Worm (Caenorhabditis elegans) whole organism, L3 larva: ENCODE data around the gene srab-22.
A peak's percentile ranks its signal among the peaks of the same experiment; 100 is the strongest.

Experiments used
- R02D3.7 ChIP-seq: fragments of 150-350 bp; optimal IDR thresholded peaks from 2 replicates; lab custom pipeline; 2014; ENCODE audit warnings: missing biosample characterization, missing genetic modification characterization
- ZK546.5 ChIP-seq: sonication (generic microtip); optimal IDR thresholded peaks from 2 replicates; lab custom pipeline; 2017; ENCODE audit warnings: missing biosample characterization, missing genetic modification characterization
- aly-2 ChIP-seq: fragments of 150-350 bp; optimal IDR thresholded peaks from 2 replicates; lab custom pipeline; 2014; ENCODE audit warnings: missing biosample characterization, missing genetic modification characterization
- ama-1 ChIP-seq: fragments of 150-350 bp; optimal IDR thresholded peaks from 2 replicates; lab custom pipeline; 2018
- ceh-16 ChIP-seq: sonication (generic microtip); optimal IDR thresholded peaks from 2 replicates; lab custom pipeline; 2017; ENCODE audit warnings: missing biosample characterization, missing genetic modification characterization
- ceh-28 ChIP-seq: fragments of 150-350 bp; optimal IDR thresholded peaks from 2 replicates; lab custom pipeline; 2014; ENCODE audit warnings: missing biosample characterization, missing genetic modification reagents, missing genetic modification characterization
- ceh-82 ChIP-seq: fragments of 150-350 bp; optimal IDR thresholded peaks from 2 replicates; lab custom pipeline; 2014; ENCODE audit warnings: missing biosample characterization, missing genetic modification characterization
- daf-12 ChIP-seq: fragments of 150-350 bp; optimal IDR thresholded peaks from 2 replicates; lab custom pipeline; 2014; ENCODE audit warnings: missing biosample characterization, missing genetic modification reagents, missing genetic modification characterization
- egl-27 ChIP-seq: sonication (generic microtip); optimal IDR thresholded peaks from 4 replicates; lab custom pipeline; 2017; ENCODE audit warnings: missing biosample characterization, missing genetic modification reagents, missing genetic modification characterization
- egl-5 ChIP-seq: fragments of 150-350 bp; optimal IDR thresholded peaks from 2 replicates; lab custom pipeline; 2017; ENCODE audit warnings: missing biosample characterization, missing genetic modification reagents, missing genetic modification characterization, inconsistent platforms
- elt-3 ChIP-seq, 3 experiments: fragments of 150-350 bp in 1 of 3; sonication (generic microtip) in 2 of 3; optimal IDR thresholded peaks; 2 replicates in 2 of 3; 4 replicates in 1 of 3; lab custom pipeline; 2014 to 2017; ENCODE audit warnings: missing biosample characterization in 3 of 3, missing genetic modification characterization in 3 of 3
- fkh-10 ChIP-seq: sonication (generic microtip); optimal IDR thresholded peaks from 2 replicates; lab custom pipeline; 2017; ENCODE audit warnings: missing biosample characterization, missing genetic modification reagents, missing genetic modification characterization
- fkh-2 ChIP-seq: fragments of 150-350 bp; optimal IDR thresholded peaks from 2 replicates; lab custom pipeline; 2014; ENCODE audit warnings: missing biosample characterization, missing genetic modification reagents, missing genetic modification characterization
- fos-1 ChIP-seq: fragments of 150-350 bp; optimal IDR thresholded peaks from 2 replicates; lab custom pipeline; 2014; ENCODE audit warnings: missing biosample characterization, missing genetic modification characterization
- jun-1 ChIP-seq: fragments of 150-350 bp; optimal IDR thresholded peaks from 2 replicates; lab custom pipeline; 2014; ENCODE audit warnings: missing biosample characterization, missing genetic modification reagents, missing genetic modification characterization
- lin-39 ChIP-seq: fragments of 150-350 bp; optimal IDR thresholded peaks from 2 replicates; lab custom pipeline; 2018; ENCODE audit warnings: missing biosample characterization, missing genetic modification reagents, missing genetic modification characterization
- lsy-12 ChIP-seq: sonication (generic microtip); optimal IDR thresholded peaks from 2 replicates; lab custom pipeline; 2016; ENCODE audit warnings: mild to moderate bottlenecking, missing genetic modification characterization, missing compliant biosample characterization
- mdl-1 ChIP-seq: fragments of 150-350 bp; optimal IDR thresholded peaks from 2 replicates; lab custom pipeline; 2014; ENCODE audit warnings: missing biosample characterization, missing genetic modification characterization
- nfya-1 ChIP-seq: sonication (generic microtip); optimal IDR thresholded peaks from 2 replicates; lab custom pipeline; 2017; ENCODE audit warnings: missing genetic modification characterization, mild to moderate bottlenecking, missing compliant biosample characterization, antibody characterized with exemption, moderate library complexity; ENCODE audit not compliant: insufficient read depth
- nhr-11 ChIP-seq: fragments of 150-350 bp; optimal IDR thresholded peaks from 2 replicates; lab custom pipeline; 2014; ENCODE audit warnings: missing biosample characterization, missing genetic modification characterization
- nhr-12 ChIP-seq: fragments of 150-350 bp; optimal IDR thresholded peaks from 2 replicates; lab custom pipeline; 2014; ENCODE audit warnings: missing biosample characterization, missing genetic modification characterization
- nhr-237 ChIP-seq: fragments of 150-350 bp; optimal IDR thresholded peaks from 2 replicates; lab custom pipeline; 2014; ENCODE audit warnings: missing biosample characterization, missing genetic modification characterization
- nhr-25 ChIP-seq: sonication (generic microtip); optimal IDR thresholded peaks from 2 replicates; lab custom pipeline; 2017; ENCODE audit warnings: missing biosample characterization, missing genetic modification characterization
- nhr-28 ChIP-seq: fragments of 150-350 bp; optimal IDR thresholded peaks from 2 replicates; lab custom pipeline; 2014; ENCODE audit warnings: missing biosample characterization, missing genetic modification characterization
- nhr-67 ChIP-seq: fragments of 150-350 bp; optimal IDR thresholded peaks from 2 replicates; lab custom pipeline; 2014; ENCODE audit warnings: missing biosample characterization, missing genetic modification characterization
- nhr-76 ChIP-seq: fragments of 150-350 bp; sonication (generic microtip); optimal IDR thresholded peaks from 5 replicates; lab custom pipeline; 2014; ENCODE audit warnings: missing biosample characterization, missing genetic modification characterization
- pha-4 ChIP-seq: fragments of 150-350 bp; optimal IDR thresholded peaks from 2 replicates; lab custom pipeline; 2014; ENCODE audit warnings: missing biosample characterization, missing genetic modification reagents, missing genetic modification characterization
- sea-2 ChIP-seq: fragments of 150-350 bp; sonication (generic microtip); optimal IDR thresholded peaks from 4 replicates; lab custom pipeline; 2014; ENCODE audit warnings: missing biosample characterization, missing genetic modification reagents, missing genetic modification characterization
- skn-1 ChIP-seq: fragments of 150-350 bp; optimal IDR thresholded peaks from 2 replicates; lab custom pipeline; 2014; ENCODE audit warnings: missing biosample characterization, missing genetic modification characterization
- snpc-4 ChIP-seq: fragments of 150-350 bp; optimal IDR thresholded peaks from 2 replicates; lab custom pipeline; 2014; ENCODE audit warnings: missing biosample characterization, missing genetic modification characterization
- tbx-2 ChIP-seq: sonication (generic microtip); optimal IDR thresholded peaks from 2 replicates; lab custom pipeline; 2016; ENCODE audit warnings: mild to moderate bottlenecking, missing genetic modification characterization, missing compliant biosample characterization
- unc-39 ChIP-seq: sonication (generic microtip); optimal IDR thresholded peaks from 4 replicates; lab custom pipeline; 2017; ENCODE audit warnings: missing biosample characterization, missing genetic modification characterization
- unc-62 ChIP-seq: fragments of 150-350 bp; sonication (generic microtip); optimal IDR thresholded peaks from 4 replicates; lab custom pipeline; 2014; ENCODE audit warnings: missing biosample characterization, missing genetic modification reagents, missing genetic modification characterization
- zag-1 ChIP-seq: fragments of 150-350 bp; optimal IDR thresholded peaks from 2 replicates; lab custom pipeline; 2014; ENCODE audit warnings: missing biosample characterization, missing genetic modification characterization
- ztf-11 ChIP-seq: fragments of 150-350 bp; optimal IDR thresholded peaks from 2 replicates; lab custom pipeline; 2014; ENCODE audit warnings: missing biosample characterization, missing genetic modification characterization

Gene srab-22

ce11 chrV:3451646-3452045 lies 25.5 kb downstream of the srab-22 start:
- TF ChIP-seq elt-3 (tag; optimal IDR thresholded peaks at IDR 0.05; lab: Kevin White, UChicago), result no peak
- TF ChIP-seq ztf-11 (tag; lab: Kevin White, UChicago), result no peak
- no peak for TF ChIP-seq unc-62

ce11 chrV:3452489-3452888 lies 26.3 kb downstream of the srab-22 start:
- TF ChIP-seq fkh-10 (GFP tag; lab: Kevin White, UChicago) (peak; percentile 70), pha-4 (tag; lab: Kevin White, UChicago) (no peak), aly-2 (tag; lab: Kevin White, UChicago) (no peak), fkh-2 (tag; lab: Kevin White, UChicago) (no peak)

ce11 chrV:3454620-3455019 lies 28.4 kb downstream of the srab-22 start:
- TF ChIP-seq lin-39, result peak; percentile 22
- no peak for TF ChIP-seq tbx-2

DNA sequence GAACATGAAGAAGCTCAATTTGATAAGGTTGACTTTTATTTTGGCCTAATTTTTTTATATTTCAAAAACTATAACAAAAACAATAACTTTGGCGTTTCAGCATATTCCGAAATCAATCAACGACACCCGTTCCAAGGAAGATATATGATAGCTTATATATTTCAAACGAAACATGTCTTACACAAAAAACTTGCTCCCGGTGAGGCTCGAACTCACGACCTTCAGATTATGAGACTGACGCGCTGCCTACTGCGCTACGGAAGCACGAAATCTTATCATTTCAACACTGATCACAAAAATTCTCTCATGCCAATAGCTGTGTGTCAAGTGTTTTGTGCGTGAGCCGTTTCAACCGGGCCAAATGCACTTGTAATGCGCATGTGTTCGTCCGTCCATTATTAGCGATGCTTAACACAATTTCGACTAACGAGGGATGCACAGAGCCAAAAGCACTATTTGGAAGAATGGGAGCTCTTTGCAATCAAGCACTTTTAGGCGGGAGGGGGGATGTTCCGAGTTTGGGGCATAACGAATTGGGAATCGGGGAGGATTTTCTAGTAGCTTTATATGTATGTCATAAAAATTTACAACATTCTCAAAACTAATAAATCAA lies 29.1 kb downstream of the srab-22 start:
- TF ChIP-seq unc-39 (tag; lab: Kevin White, UChicago) (no peak), ceh-28 (tag; lab: Kevin White, UChicago) (no peak), egl-5 (tag; lab: Kevin White, UChicago) (no peak), nhr-12 (tag; lab: Kevin White, UChicago) (no peak), jun-1 (tag; lab: Kevin White, UChicago) (no peak), ceh-82 (tag; lab: Kevin White, UChicago) (no peak), nhr-67 (tag; lab: Kevin White, UChicago) (no peak), ceh-16 (no peak), nhr-25 (tag; lab: Kevin White, UChicago) (no peak), nhr-76 (no peak), sea-2 (GFP tag; lab: Kevin White, UChicago) (no peak), ZK546.5 (tag; lab: Kevin White, UChicago) (no peak), lsy-12 (tag; lab: Kevin White, UChicago) (no peak), nhr-28 (no peak), elt-3 (tag; optimal IDR thresholded peaks at IDR 0.05; lab: Kevin White, UChicago) (no peak), ztf-11 (tag; lab: Kevin White, UChicago) (no peak), egl-27 (tag; lab: Kevin White, UChicago) (no peak), zag-1 (tag; lab: Kevin White, UChicago) (no peak), nhr-237 (no peak)

DNA sequence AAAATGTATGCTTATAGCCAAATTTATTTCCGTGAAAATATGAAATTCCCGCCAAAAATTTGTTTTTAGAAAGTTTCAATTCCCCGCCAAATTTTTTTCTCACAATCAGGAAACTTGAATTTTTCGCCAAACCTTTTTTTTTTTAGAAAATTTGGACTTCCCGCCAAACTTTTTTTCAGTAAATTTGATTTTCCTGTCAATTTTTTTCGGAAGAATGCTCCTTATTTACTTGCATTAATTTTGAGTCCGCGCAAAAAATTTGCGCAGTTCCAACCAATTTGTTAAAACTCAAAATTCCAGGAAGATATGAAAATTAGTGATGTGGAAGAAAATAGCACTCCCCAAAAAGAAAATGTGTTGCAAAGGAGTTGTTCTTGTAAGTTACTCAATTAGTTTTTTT lies 33.7 kb downstream of the srab-22 start, which contains the start of gene slc-28.2:
Gene slc-28.2 (plus strand): TSS at position 301 of the 400 bp plus-strand sequence.
- TF ChIP-seq nfya-1 (tag; lab: Kevin White, UChicago), result no peak
- TF ChIP-seq snpc-4 (tag; lab: Kevin White, UChicago), result no peak
- TF ChIP-seq mdl-1 (tag; lab: Kevin White, UChicago), result no peak
- TF ChIP-seq fos-1 (tag; lab: Kevin White, UChicago), result no peak
- no peak for TF ChIP-seq daf-12 (tag; lab: Kevin White, UChicago)
- TF ChIP-seq ama-1 (lab: Kevin White, UChicago), result no peak
- TF ChIP-seq jun-1 (tag; lab: Kevin White, UChicago), result no peak
- no peak for TF ChIP-seq nhr-76
- TF ChIP-seq skn-1 (tag; lab: Kevin White, UChicago), result no peak
- no peak for TF ChIP-seq R02D3.7 (tag; lab: Kevin White, UChicago)
- no peak for TF ChIP-seq nhr-11 (tag; lab: Kevin White, UChicago)
- TF ChIP-seq tbx-2, result no peak
- TF ChIP-seq fkh-2 (tag; lab: Kevin White, UChicago), result no peak
